Worm (Caenorhabditis elegans): ENCODE measurements around the gene ZC21.8.

The ZC21.8 gene

ce11 chrIII:8504176-8504763 lies 15.5 kb downstream of the ZC21.8 start:
- TF ChIP-seq hif-1 (tag; optimal IDR thresholded peaks at IDR 0.05) (no peak), hlh-11 (tag; optimal IDR thresholded peaks at IDR 0.05) (peak; percentile 23), cey-2 (tag; optimal IDR thresholded peaks at IDR 0.05; ENCODE audit: borderline replicate concordance, insufficient read depth) (peak; percentile 34), mdl-1 (tag; optimal IDR thresholded peaks at IDR 0.05) (peak in 1 of 2 experiments; percentile 24), ceh-20 (GFP tag; IDR thresholded peaks at IDR 0.05) (no peak), T26A8.4 (GFP tag; IDR thresholded peaks at IDR 0.05) (no peak), F44E2.7 (GFP tag; IDR thresholded peaks at IDR 0.05) (no peak), unc-130 (GFP tag; optimal IDR thresholded peaks at IDR 0.05) (no peak), skn-1 (tag; optimal IDR thresholded peaks at IDR 0.05) (no peak), F37D6.2 (tag; optimal IDR thresholded peaks at IDR 0.05) (no peak), dmd-6 (GFP tag; IDR thresholded peaks at IDR 0.05) (no peak), madf-5 (GFP tag; IDR thresholded peaks at IDR 0.05) (no peak), aly-2 (tag; optimal IDR thresholded peaks at IDR 0.05) (no peak), F26F4.8 (GFP tag; conservative IDR thresholded peaks at IDR 0.05) (no peak), lim-7 (GFP tag; IDR thresholded peaks at IDR 0.05) (no peak), ceh-62 (tag; optimal IDR thresholded peaks at IDR 0.05) (no peak), nhr-6 (tag; optimal IDR thresholded peaks at IDR 0.05) (no peak), nhr-28 (tag; optimal IDR thresholded peaks at IDR 0.05) (peak; percentile 56), jun-1 (tag; optimal IDR thresholded peaks at IDR 0.05) (no peak), ceh-44 (GFP tag; IDR thresholded peaks at IDR 0.05) (no peak), ces-1 (GFP tag; optimal IDR thresholded peaks at IDR 0.05) (no peak), hlh-30 (tag; optimal IDR thresholded peaks at IDR 0.05; ENCODE audit: insufficient read depth) (peak; percentile 33), lin-29 (GFP tag; IDR thresholded peaks at IDR 0.05) (no peak), Y75B8A.6 (GFP tag; IDR thresholded peaks at IDR 0.05) (no peak), unc-62 (GFP tag; optimal IDR thresholded peaks at IDR 0.05 in 1 of 2) (peak in 1 of 2 experiments; percentile 59), unc-62 (tag; optimal IDR thresholded peaks at IDR 0.05) (no peak), ama-1 (optimal IDR thresholded peaks at IDR 0.05) (no peak), R02D3.7 (tag; optimal IDR thresholded peaks at IDR 0.05) (no peak), mes-2 (tag; optimal IDR thresholded peaks at IDR 0.05; ENCODE audit: poor library complexity, severe bottlenecking) (no peak), zfp-3 (GFP tag; conservative IDR thresholded peaks at IDR 0.05) (no peak), D1046.2 (GFP tag; IDR thresholded peaks at IDR 0.05) (no peak), nhr-41 (GFP tag; IDR thresholded peaks at IDR 0.05) (no peak), gei-8 (GFP tag; optimal IDR thresholded peaks at IDR 0.05) (no peak), lin-13 (GFP tag; optimal IDR thresholded peaks at IDR 0.05) (no peak), lsy-2 (tag; optimal IDR thresholded peaks at IDR 0.05) (no peak), mxl-3 (GFP tag; optimal IDR thresholded peaks at IDR 0.05) (peak; percentile 74)

ce11 chrIII:8503341-8503740 lies 16.4 kb downstream of the ZC21.8 start:
- peak; percentile 6 for TF ChIP-seq hlh-11 (tag; optimal IDR thresholded peaks at IDR 0.05)
- TF ChIP-seq unc-62 (GFP tag; optimal IDR thresholded peaks at IDR 0.05 in 1 of 2) = peak in 1 of 2 experiments; percentile 99
- TF ChIP-seq unc-62 (tag; optimal IDR thresholded peaks at IDR 0.05) = no peak
- TF ChIP-seq mxl-3 (GFP tag; optimal IDR thresholded peaks at IDR 0.05) = peak; percentile 29
- no peak for TF ChIP-seq T20F7.1 (GFP tag; optimal IDR thresholded peaks at IDR 0.05)
- no peak for TF ChIP-seq ces-1 (GFP tag; optimal IDR thresholded peaks at IDR 0.05)
- peak; percentile 53 for TF ChIP-seq nhr-28 (tag; optimal IDR thresholded peaks at IDR 0.05)

ce11 chrIII:8494708-8495107 lies 25.1 kb downstream of the ZC21.8 start, which contains the start of gene pac-1:
Gene pac-1 (plus strand): TSS chrIII:8495008.
- TF ChIP-seq nhr-77 (tag; optimal IDR thresholded peaks at IDR 0.05) (no peak), aha-1 (tag) (no peak), aly-2 (tag; optimal IDR thresholded peaks at IDR 0.05) (no peak), lin-1 (GFP tag; IDR thresholded peaks at IDR 0.05) (no peak), egl-43 (GFP tag; IDR thresholded peaks at IDR 0.05) (no peak), snpc-1.2 (GFP tag; IDR thresholded peaks at IDR 0.05) (no peak), hif-1 (tag; optimal IDR thresholded peaks at IDR 0.05) (no peak), F44E2.7 (GFP tag; IDR thresholded peaks at IDR 0.05) (no peak), zfp-2 (tag; optimal IDR thresholded peaks at IDR 0.05) (no peak), D1046.2 (GFP tag; IDR thresholded peaks at IDR 0.05) (no peak), fos-1 (tag; optimal IDR thresholded peaks at IDR 0.05) (no peak), lin-13 (GFP tag; optimal IDR thresholded peaks at IDR 0.05) (no peak), Y75B8A.6 (GFP tag; IDR thresholded peaks at IDR 0.05) (no peak), dmd-6 (GFP tag; IDR thresholded peaks at IDR 0.05) (no peak), sdz-12 (GFP tag; optimal IDR thresholded peaks at IDR 0.05) (no peak), F49E8.2 (tag; optimal IDR thresholded peaks at IDR 0.05; ENCODE audit: borderline replicate concordance) (no peak)
